Worm (Caenorhabditis elegans) whole organism, L4 larva: ENCODE results near the gene K10D11.4.

ENCODE experiments used
- F26F4.8 ChIP-seq: fragments of 200-800 bp; sonication (Bioruptor generic); conservative IDR thresholded peaks from 2 replicates; pipeline ENCODE4 v1.3.6; 2022; ENCODE audit warnings: missing genetic modification characterization, missing compliant biosample characterization
- Y105C5A.15 ChIP-seq: fragments of 200-800 bp; sonication (Bioruptor generic); IDR thresholded peaks from 2 replicates; pipeline ENCODE4 v1.3.6; 2022; ENCODE audit warnings: missing genetic modification characterization, missing compliant biosample characterization
- Y75B8A.6 ChIP-seq: fragments of 200-800 bp; sonication (Bioruptor generic); IDR thresholded peaks from 2 replicates; pipeline ENCODE4 v1.3.6; 2022; ENCODE audit warnings: missing genetic modification reagents, missing genetic modification characterization, missing compliant biosample characterization
- ZK337.2 ChIP-seq: fragments of 200-800 bp; sonication (Bioruptor generic); IDR thresholded peaks from 2 replicates; pipeline ENCODE4 v1.3.6; 2022; ENCODE audit warnings: missing genetic modification reagents, missing genetic modification characterization, missing compliant biosample characterization
- aha-1 ChIP-seq: fragments of 150-350 bp; peaks from one replicate; lab custom pipeline; 2014; ENCODE audit warnings: missing biosample characterization, missing genetic modification characterization
- ceh-20 ChIP-seq: fragments of 200-800 bp; sonication (Bioruptor generic); IDR thresholded peaks from 2 replicates; pipeline ENCODE4 v1.3.6; 2022; ENCODE audit warnings: missing genetic modification reagents, missing genetic modification characterization, missing compliant biosample characterization
- ceh-28 ChIP-seq: fragments of 150-350 bp; optimal IDR thresholded peaks from 2 replicates; lab custom pipeline; 2014; ENCODE audit warnings: missing biosample characterization, missing genetic modification reagents, missing genetic modification characterization
- ceh-44 ChIP-seq: fragments of 200-800 bp; sonication (Bioruptor generic); IDR thresholded peaks from 2 replicates; pipeline ENCODE4 v1.3.6; 2022; ENCODE audit warnings: missing genetic modification reagents, missing genetic modification characterization, missing compliant biosample characterization
- ceh-62 ChIP-seq: sonication (generic microtip); optimal IDR thresholded peaks from 2 replicates; lab custom pipeline; 2017; ENCODE audit warnings: missing biosample characterization, missing genetic modification characterization
- ctbp-1 ChIP-seq: fragments of 200-800 bp; sonication (Bioruptor generic); IDR thresholded peaks from 2 replicates; pipeline ENCODE4 v1.3.6; 2022; ENCODE audit warnings: missing genetic modification reagents, missing genetic modification characterization, missing compliant biosample characterization
- daf-16 ChIP-seq, 3 experiments: sonication (generic microtip); optimal IDR thresholded peaks; 2 replicates each; lab custom pipeline; 2016 to 2017; ENCODE audit warnings: missing genetic modification characterization in 3 of 3, missing genetic modification reagents in 3 of 3, mild to moderate bottlenecking in 2 of 3, missing compliant biosample characterization in 2 of 3, missing biosample characterization in 1 of 3, moderate library complexity in 1 of 3
- daf-19 ChIP-seq: fragments of 200-800 bp; sonication (Bioruptor generic); conservative IDR thresholded peaks from 2 replicates; pipeline ENCODE4 v1.3.6; 2022; ENCODE audit warnings: missing genetic modification characterization, missing compliant biosample characterization
- dmd-6 ChIP-seq: fragments of 200-800 bp; sonication (Bioruptor generic); IDR thresholded peaks from 2 replicates; pipeline ENCODE4 v1.3.6; 2022; ENCODE audit warnings: missing genetic modification reagents, missing genetic modification characterization, missing compliant biosample characterization
- dmd-9 ChIP-seq: fragments of 200-800 bp; sonication (Bioruptor generic); IDR thresholded peaks from 2 replicates; pipeline ENCODE4 v1.3.6; 2022; ENCODE audit warnings: missing genetic modification reagents, missing genetic modification characterization, missing compliant biosample characterization
- dve-1 ChIP-seq: sonication (generic microtip); optimal IDR thresholded peaks from 2 replicates; lab custom pipeline; 2017; ENCODE audit warnings: antibody characterized with exemption, mild to moderate bottlenecking, missing genetic modification characterization, missing compliant biosample characterization; ENCODE audit not compliant: insufficient read depth
- egl-27 ChIP-seq: sonication (generic microtip); optimal IDR thresholded peaks from 3 replicates; lab custom pipeline; 2017; ENCODE audit warnings: missing biosample characterization, missing genetic modification reagents, missing genetic modification characterization
- egl-43 ChIP-seq: fragments of 200-800 bp; sonication (Bioruptor generic); IDR thresholded peaks from 2 replicates; pipeline ENCODE4 v1.3.6; 2022; ENCODE audit warnings: missing genetic modification reagents, missing genetic modification characterization, missing compliant biosample characterization
- fkh-10 ChIP-seq: fragments of 150-350 bp; optimal IDR thresholded peaks from 2 replicates; lab custom pipeline; 2014; ENCODE audit warnings: missing biosample characterization, missing genetic modification reagents, missing genetic modification characterization
- gei-8 ChIP-seq: fragments of 200-800 bp; sonication (Bioruptor generic); optimal IDR thresholded peaks from 2 replicates; lab custom pipeline; 2018; ENCODE audit warnings: mild to moderate bottlenecking, missing genetic modification characterization, missing compliant biosample characterization
- hif-1 ChIP-seq, 2 experiments: sonication (generic microtip); optimal IDR thresholded peaks; 2 replicates each; lab custom pipeline; 2016 to 2017; ENCODE audit warnings: missing compliant biosample characterization in 2 of 2, missing genetic modification characterization in 2 of 2, missing genetic modification reagents in 2 of 2, missing genotype in 2 of 2, mild to moderate bottlenecking in 1 of 2
- hlh-11 ChIP-seq: fragments of 200-800 bp; sonication (Bioruptor generic); optimal IDR thresholded peaks from 2 replicates; lab custom pipeline; 2018; ENCODE audit warnings: mild to moderate bottlenecking, missing genetic modification characterization, missing compliant biosample characterization
- hlh-30 ChIP-seq: sonication (generic microtip); optimal IDR thresholded peaks from 2 replicates; lab custom pipeline; 2017; ENCODE audit warnings: antibody characterized with exemption, mild to moderate bottlenecking, missing genetic modification characterization, missing compliant biosample characterization; ENCODE audit not compliant: insufficient read depth
- hmg-1.1 ChIP-seq: fragments of 200-800 bp; sonication (Bioruptor generic); IDR thresholded peaks from 2 replicates; pipeline ENCODE4 v1.3.6; 2022; ENCODE audit warnings: missing genetic modification reagents, missing genetic modification characterization, missing compliant biosample characterization
- lin-29 ChIP-seq: fragments of 200-800 bp; sonication (Bioruptor generic); IDR thresholded peaks from 2 replicates; pipeline ENCODE4 v1.3.6; 2022; ENCODE audit warnings: missing genetic modification reagents, missing genetic modification characterization, missing compliant biosample characterization
- lin-38 ChIP-seq: fragments of 200-800 bp; sonication (Bioruptor generic); IDR thresholded peaks from 2 replicates; pipeline ENCODE4 v1.3.6; 2022; ENCODE audit warnings: missing genetic modification reagents, missing genetic modification characterization, missing compliant biosample characterization
- lir-3 ChIP-seq: sonication (generic microtip); optimal IDR thresholded peaks from 2 replicates; lab custom pipeline; 2016; ENCODE audit warnings: mild to moderate bottlenecking, missing genetic modification characterization, missing compliant biosample characterization
- lsy-2 ChIP-seq, 2 experiments: fragments of 150-350 bp in 1 of 2; sonication (generic microtip) in 1 of 2; optimal IDR thresholded peaks; 2 replicates each; lab custom pipeline; 2014 to 2017; ENCODE audit warnings: missing biosample characterization in 2 of 2, missing genetic modification characterization in 2 of 2
- mep-1 ChIP-seq: fragments of 150-350 bp; sonication (generic microtip); optimal IDR thresholded peaks from 3 replicates; lab custom pipeline; 2014; ENCODE audit warnings: missing biosample characterization, missing genetic modification characterization
- mes-2 ChIP-seq: sonication (generic microtip); optimal IDR thresholded peaks from 2 replicates; lab custom pipeline; 2016; ENCODE audit warnings: missing genotype, mild to moderate bottlenecking, missing genetic modification characterization, missing compliant biosample characterization; ENCODE audit not compliant: poor library complexity, severe bottlenecking
- mxl-2 ChIP-seq: fragments of 200-800 bp; sonication (Bioruptor generic); conservative IDR thresholded peaks from 2 replicates; pipeline ENCODE4 v1.3.6; 2022; ENCODE audit warnings: missing genetic modification reagents, missing genetic modification characterization, missing compliant biosample characterization
- mxl-3 ChIP-seq: fragments of 200-800 bp; sonication (Bioruptor generic); optimal IDR thresholded peaks from 2 replicates; lab custom pipeline; 2018; ENCODE audit warnings: mild to moderate bottlenecking, missing genetic modification characterization, missing compliant biosample characterization
- nhr-10 ChIP-seq: fragments of 150-350 bp; optimal IDR thresholded peaks from 2 replicates; lab custom pipeline; 2014; ENCODE audit warnings: missing biosample characterization, missing genetic modification characterization
- nhr-25 ChIP-seq: sonication (generic microtip); optimal IDR thresholded peaks from 2 replicates; lab custom pipeline; 2017; ENCODE audit warnings: missing genetic modification characterization, mild to moderate bottlenecking, missing compliant biosample characterization, antibody characterized with exemption, moderate library complexity, borderline replicate concordance; ENCODE audit not compliant: insufficient read depth
- nhr-28 ChIP-seq: fragments of 150-350 bp; optimal IDR thresholded peaks from 2 replicates; lab custom pipeline; 2014; ENCODE audit warnings: missing biosample characterization, missing genetic modification characterization
- nhr-41 ChIP-seq: fragments of 200-800 bp; sonication (Bioruptor generic); IDR thresholded peaks from 2 replicates; pipeline ENCODE4 v1.3.6; 2022; ENCODE audit warnings: missing genetic modification reagents, missing genetic modification characterization, missing compliant biosample characterization
- nhr-48 ChIP-seq: sonication (generic microtip); optimal IDR thresholded peaks from 2 replicates; lab custom pipeline; 2016; ENCODE audit warnings: mild to moderate bottlenecking, missing genetic modification characterization, missing compliant biosample characterization
- pha-4 ChIP-seq, 2 experiments: fragments of 150-350 bp in 1 of 2; fragments of 200-800 bp in 1 of 2; sonication (Bioruptor generic) in 1 of 2; IDR thresholded peaks in 1 of 2; optimal IDR thresholded peaks in 1 of 2; 2 replicates each; pipeline versions ENCODE4 v1.3.6 to Lab custom; 2014 to 2022; ENCODE audit warnings: missing genetic modification characterization in 2 of 2, missing genetic modification reagents in 2 of 2, missing biosample characterization in 1 of 2, missing compliant biosample characterization in 1 of 2
- php-3 ChIP-seq: fragments of 200-800 bp; sonication (Bioruptor generic); IDR thresholded peaks from 2 replicates; pipeline ENCODE4 v1.3.6; 2022; ENCODE audit warnings: missing genetic modification reagents, missing genetic modification characterization, missing compliant biosample characterization
- pqm-1 ChIP-seq: sonication (generic microtip); optimal IDR thresholded peaks from 2 replicates; lab custom pipeline; 2017; ENCODE audit warnings: missing biosample characterization, missing genetic modification characterization
- rbr-2 ChIP-seq: sonication (generic microtip); optimal IDR thresholded peaks from 2 replicates; lab custom pipeline; 2016; ENCODE audit warnings: missing genotype, missing genetic modification characterization, missing compliant biosample characterization
- spr-3 ChIP-seq: fragments of 200-800 bp; sonication (Bioruptor generic); optimal IDR thresholded peaks from 2 replicates; lab custom pipeline; 2018; ENCODE audit warnings: mild to moderate bottlenecking, missing genetic modification characterization, missing compliant biosample characterization
- unc-62 ChIP-seq, 3 experiments: fragments of 150-350 bp in 1 of 3; sonication (generic microtip); optimal IDR thresholded peaks in 2 of 3; peaks in 1 of 3; 1 replicate in 1 of 3; 2 replicates in 2 of 3; lab custom pipeline; 2014 to 2017; ENCODE audit warnings: missing biosample characterization in 3 of 3, missing genetic modification characterization in 3 of 3, missing genetic modification reagents in 3 of 3, missing genotype in 1 of 3
- zag-1 ChIP-seq: fragments of 150-350 bp; optimal IDR thresholded peaks from 2 replicates; lab custom pipeline; 2014; ENCODE audit warnings: missing biosample characterization, missing genetic modification characterization
- zip-2 ChIP-seq: fragments of 150-350 bp; optimal IDR thresholded peaks from 2 replicates; lab custom pipeline; 2014; ENCODE audit warnings: missing biosample characterization, missing genetic modification characterization

The K10D11.4 gene

ce11 chrIV:13027801-13028641, 33.7 kb upstream of the K10D11.4 start:
- no peak for TF ChIP-seq lir-3 (tag; lab: Kevin White, UChicago)
- TF ChIP-seq unc-62 (GFP tag; optimal IDR thresholded peaks at IDR 0.05 in 1 of 2; lab: Kevin White, UChicago) = peak in 1 of 2 experiments; percentile 97
- TF ChIP-seq unc-62 (tag; optimal IDR thresholded peaks at IDR 0.05; lab: Kevin White, UChicago) = no peak
- no peak for TF ChIP-seq ceh-62 (tag; lab: Kevin White, UChicago)
- TF ChIP-seq F26F4.8 (GFP tag; lab: Robert Waterston, UW) = no peak
- no peak for TF ChIP-seq daf-19 (GFP tag; lab: Robert Waterston, UW)
- no peak for TF ChIP-seq hlh-11 (tag; lab: Kevin White, UChicago)
- TF ChIP-seq ctbp-1 = no peak
- TF ChIP-seq mes-2 (tag; lab: Kevin White, UChicago) = peak; percentile 8
- peak; percentile 7 for TF ChIP-seq rbr-2 (tag; lab: Kevin White, UChicago)
- no peak for TF ChIP-seq egl-27 (tag; lab: Kevin White, UChicago)
- peak; percentile 18 for TF ChIP-seq nhr-25
- TF ChIP-seq ZK337.2 = no peak
- 0 out of 2 replicates have a peak, but pooled peaks have one; percentile 5 for TF ChIP-seq hmg-1.1 (GFP tag; lab: Robert Waterston, UW)
- TF ChIP-seq mxl-3 (GFP tag; lab: Kevin White, UChicago) = peak; percentile 7
- TF ChIP-seq nhr-41 (GFP tag; lab: Robert Waterston, UW) = no peak
- TF ChIP-seq nhr-10 (tag; lab: Kevin White, UChicago) = no peak
- TF ChIP-seq gei-8 = no peak
- no peak for TF ChIP-seq lin-38
- TF ChIP-seq Y75B8A.6 (GFP tag; lab: Robert Waterston, UW) = no peak
- TF ChIP-seq zag-1 (tag; lab: Kevin White, UChicago) = no peak

ce11 chrIV:13026762-13027161, 32.5 kb upstream of the K10D11.4 start:
- peak; percentile 72 for TF ChIP-seq dve-1
- TF ChIP-seq mxl-3 (GFP tag; lab: Kevin White, UChicago) = peak; percentile 52
- no peak for TF ChIP-seq ceh-28 (tag; lab: Kevin White, UChicago)
- TF ChIP-seq mep-1 (tag; lab: Kevin White, UChicago) = peak; percentile 21
- peak; percentile 17 for TF ChIP-seq nhr-10 (tag; lab: Kevin White, UChicago)
- peak; percentile 74; the same call in 1 of the 2 replicates for TF ChIP-seq php-3 (GFP tag; lab: Robert Waterston, UW)
- no peak for TF ChIP-seq lin-29 (GFP tag; lab: Robert Waterston, UW)
- peak; percentile 93 for TF ChIP-seq mxl-2 (GFP tag; lab: Robert Waterston, UW)
- TF ChIP-seq nhr-48 (tag; lab: Kevin White, UChicago) = peak; percentile 95
- TF ChIP-seq fkh-10 (GFP tag; lab: Kevin White, UChicago) = no peak
- TF ChIP-seq daf-16 (GFP tag; optimal IDR thresholded peaks at IDR 0.05; lab: Kevin White, UChicago) = no peak
- peak; percentile 87 for TF ChIP-seq daf-16 (tag; optimal IDR thresholded peaks at IDR 0.05; lab: Kevin White, UChicago)
- peak; percentile 28; the same call in 1 of the 2 replicates for TF ChIP-seq ceh-20 (GFP tag; lab: Robert Waterston, UW)
- TF ChIP-seq dmd-9 = no peak
- peak; percentile 6 for TF ChIP-seq zip-2
- 0 out of 2 replicates have a peak, but pooled peaks have one; percentile 39 for TF ChIP-seq ctbp-1
- TF ChIP-seq spr-3 (GFP tag; lab: Kevin White, UChicago) = no peak
- peak; percentile 12 for TF ChIP-seq gei-8
- TF ChIP-seq ceh-44 (GFP tag; lab: Robert Waterston, UW) = no peak
- TF ChIP-seq hlh-11 (tag; lab: Kevin White, UChicago) = peak; percentile 83
- TF ChIP-seq Y105C5A.15 = no peak
- peak in 1 of 2 experiments; percentile 1 for TF ChIP-seq lsy-2 (tag; optimal IDR thresholded peaks at IDR 0.05; lab: Kevin White, UChicago)
- TF ChIP-seq pqm-1 = peak; percentile 8
- TF ChIP-seq aha-1 = peak; percentile 85
- TF ChIP-seq hmg-1.1 (GFP tag; lab: Robert Waterston, UW) = 0 out of 2 replicates have a peak, but pooled peaks have one; percentile 17
- TF ChIP-seq hif-1 (tag; optimal IDR thresholded peaks at IDR 0.05; lab: Kevin White, UChicago) = peak in 1 of 2 experiments; percentile 46
- peak; percentile 37 for TF ChIP-seq hlh-30 (tag; lab: Kevin White, UChicago)
- peak; percentile 91 for TF ChIP-seq dmd-6 (GFP tag; lab: Robert Waterston, UW)
- TF ChIP-seq egl-43 (GFP tag; lab: Robert Waterston, UW) = no peak
- TF ChIP-seq nhr-28 (tag; lab: Kevin White, UChicago) = peak; percentile 27
- no peak for TF ChIP-seq pha-4 (GFP tag; IDR thresholded peaks at IDR 0.05; lab: Robert Waterston, UW)
- TF ChIP-seq pha-4 (tag; optimal IDR thresholded peaks at IDR 0.05; lab: Kevin White, UChicago) = no peak
- TF ChIP-seq, all 104 proteins: peak for 21
